Worm (Caenorhabditis elegans): ENCODE results near the gene R03C1.1.

DNA sequence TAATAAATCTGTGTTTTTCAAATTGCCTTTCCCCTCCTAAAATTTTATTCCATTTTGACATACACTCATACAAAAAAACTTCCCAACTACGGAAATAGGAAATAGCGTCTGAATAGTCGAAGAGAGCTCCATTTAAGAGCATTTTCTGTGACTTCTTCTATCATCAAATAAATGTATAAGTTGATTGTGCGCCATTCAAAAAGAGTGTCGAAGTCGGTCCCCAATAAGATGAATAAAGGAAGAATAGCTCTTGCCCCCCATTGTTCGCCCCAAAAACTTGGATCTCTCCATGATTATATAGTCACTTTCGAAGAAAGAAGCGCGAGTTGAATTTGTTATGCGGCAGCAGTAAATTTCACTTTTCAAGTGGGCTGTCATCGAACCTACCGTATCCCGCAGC is 17.7 kb downstream of the R03C1.1 start:
- TF ChIP-seq B0310.2 (tag; optimal IDR thresholded peaks at IDR 0.05) (no peak), ama-1 (optimal IDR thresholded peaks at IDR 0.05) (no peak), ceh-36 (tag; optimal IDR thresholded peaks at IDR 0.05) (no peak), flt-1 (GFP tag; IDR thresholded peaks at IDR 0.05) (no peak), ets-7 (tag; optimal IDR thresholded peaks at IDR 0.05) (no peak), ceh-13 (GFP tag; optimal IDR thresholded peaks at IDR 0.05) (no peak), hnd-1 (tag; optimal IDR thresholded peaks at IDR 0.05) (no peak), sea-1 (GFP tag; conservative IDR thresholded peaks at IDR 0.05) (no peak), hmbx-1 (tag; optimal IDR thresholded peaks at IDR 0.05) (no peak), tbx-11 (GFP tag; IDR thresholded peaks at IDR 0.05) (no peak), tra-4 (tag; optimal IDR thresholded peaks at IDR 0.05) (no peak), pes-1 (GFP tag; IDR thresholded peaks at IDR 0.05) (no peak)

All from whole organism, early embryonic.